Worm (Caenorhabditis elegans) whole organism, young adult: ENCODE data around the gene gck-4.

ENCODE experiments used
- B0261.1 ChIP-seq: sonication (generic microtip); optimal IDR thresholded peaks from 2 replicates; lab custom pipeline; 2016; ENCODE audit warnings: mild to moderate bottlenecking, missing genetic modification characterization, moderate library complexity, missing compliant biosample characterization
- B0336.3 ChIP-seq: fragments of 200-800 bp; sonication (Bioruptor generic); IDR thresholded peaks from 2 replicates; pipeline ENCODE4 v1.3.6; 2022; ENCODE audit warnings: missing genetic modification characterization, missing compliant biosample characterization
- C06A6.2 ChIP-seq: fragments of 200-800 bp; sonication (Bioruptor generic); conservative IDR thresholded peaks from 2 replicates; pipeline ENCODE4 v1.3.6; 2022; ENCODE audit warnings: missing genetic modification characterization, missing compliant biosample characterization
- D2030.7 ChIP-seq: fragments of 200-800 bp; sonication (Bioruptor generic); IDR thresholded peaks from 2 replicates; pipeline ENCODE4 v1.3.6; 2022; ENCODE audit warnings: missing genetic modification reagents, missing genetic modification characterization, missing compliant biosample characterization
- F10E7.11 ChIP-seq: sonication (generic microtip); optimal IDR thresholded peaks from 2 replicates; lab custom pipeline; 2017; ENCODE audit warnings: mild to moderate bottlenecking, missing genetic modification characterization, moderate library complexity, missing compliant biosample characterization
- F22D6.2 ChIP-seq: sonication (generic microtip); optimal IDR thresholded peaks from 2 replicates; lab custom pipeline; 2016; ENCODE audit warnings: mild to moderate bottlenecking, missing genetic modification characterization, missing compliant biosample characterization
- F33H1.4 ChIP-seq: fragments of 200-800 bp; sonication (Bioruptor generic); IDR thresholded peaks from 2 replicates; pipeline ENCODE4 v1.3.6; 2022; ENCODE audit warnings: missing genetic modification reagents, missing genetic modification characterization, missing compliant biosample characterization
- F37B4.10 ChIP-seq: fragments of 200-800 bp; sonication (Bioruptor generic); IDR thresholded peaks from 2 replicates; pipeline ENCODE4 v1.3.6; 2022; ENCODE audit warnings: missing genetic modification characterization, missing compliant biosample characterization
- F57A8.1 ChIP-seq: fragments of 200-800 bp; sonication (Bioruptor generic); optimal IDR thresholded peaks from 2 replicates; lab custom pipeline; 2018; ENCODE audit warnings: mild to moderate bottlenecking, missing genetic modification characterization, moderate library complexity, missing compliant biosample characterization
- T07F8.4 ChIP-seq: sonication (generic microtip); optimal IDR thresholded peaks from 2 replicates; lab custom pipeline; 2016; ENCODE audit warnings: mild to moderate bottlenecking, missing genetic modification characterization, moderate library complexity, missing compliant biosample characterization
- Y53F4B.3 ChIP-seq: fragments of 200-800 bp; sonication (Bioruptor generic); IDR thresholded peaks from 2 replicates; pipeline ENCODE4 v1.3.6; 2022; ENCODE audit warnings: missing genetic modification reagents, missing genetic modification characterization, missing compliant biosample characterization
- Y53G8AR.9 ChIP-seq: fragments of 200-800 bp; sonication (Bioruptor generic); conservative IDR thresholded peaks from 2 replicates; pipeline ENCODE4 v1.3.6; 2022; ENCODE audit warnings: missing genetic modification reagents, missing genetic modification characterization, missing compliant biosample characterization
- Y79H2A.3 ChIP-seq: fragments of 200-800 bp; sonication (Bioruptor generic); conservative IDR thresholded peaks from 2 replicates; pipeline ENCODE4 v1.3.6; 2022; ENCODE audit warnings: missing genetic modification reagents, missing genetic modification characterization, missing compliant biosample characterization
- ZK185.1 ChIP-seq: sonication (generic microtip); optimal IDR thresholded peaks from 2 replicates; lab custom pipeline; 2016; ENCODE audit warnings: mild to moderate bottlenecking, missing genetic modification characterization, missing compliant biosample characterization; ENCODE audit not compliant: poor library complexity, severe bottlenecking
- akir-1 ChIP-seq: fragments of 200-800 bp; sonication (Bioruptor generic); optimal IDR thresholded peaks from 2 replicates; lab custom pipeline; 2018; ENCODE audit warnings: mild to moderate bottlenecking, missing genetic modification characterization, moderate library complexity, missing compliant biosample characterization
- aptf-3 ChIP-seq: fragments of 200-800 bp; sonication (Bioruptor generic); IDR thresholded peaks from 2 replicates; pipeline ENCODE4 v1.3.6; 2022; ENCODE audit warnings: missing genetic modification characterization, missing compliant biosample characterization
- atf-7 ChIP-seq: sonication (generic microtip); optimal IDR thresholded peaks from 2 replicates; lab custom pipeline; 2017; ENCODE audit warnings: mild to moderate bottlenecking, missing genetic modification characterization, missing compliant biosample characterization
- attf-3 ChIP-seq: fragments of 200-800 bp; sonication (Bioruptor generic); conservative IDR thresholded peaks from 2 replicates; pipeline ENCODE4 v1.3.6; 2022; ENCODE audit warnings: missing genetic modification reagents, missing genetic modification characterization, missing compliant biosample characterization
- bed-1 ChIP-seq: fragments of 200-800 bp; sonication (Bioruptor generic); IDR thresholded peaks from 2 replicates; pipeline ENCODE4 v1.3.6; 2022; ENCODE audit warnings: missing genetic modification reagents, missing genetic modification characterization, missing compliant biosample characterization
- ceh-40 ChIP-seq: fragments of 200-800 bp; sonication (Bioruptor generic); IDR thresholded peaks from 2 replicates; pipeline ENCODE4 v1.3.6; 2022; ENCODE audit warnings: missing genetic modification characterization, missing compliant biosample characterization
- ceh-79 ChIP-seq: sonication (generic microtip); optimal IDR thresholded peaks from 2 replicates; lab custom pipeline; 2017; ENCODE audit warnings: mild to moderate bottlenecking, missing genetic modification characterization, missing compliant biosample characterization
- ceh-91 ChIP-seq: fragments of 200-800 bp; sonication (Bioruptor generic); IDR thresholded peaks from 2 replicates; pipeline ENCODE4 v1.3.6; 2022; ENCODE audit warnings: missing genetic modification reagents, missing genetic modification characterization, missing compliant biosample characterization
- dpff-1 ChIP-seq: sonication (generic microtip); optimal IDR thresholded peaks from 2 replicates; lab custom pipeline; 2017; ENCODE audit warnings: mild to moderate bottlenecking, missing genetic modification characterization, missing compliant biosample characterization
- ekl-4 ChIP-seq: fragments of 200-800 bp; sonication (Bioruptor generic); IDR thresholded peaks from 2 replicates; pipeline ENCODE4 v1.3.6; 2022; ENCODE audit warnings: missing genetic modification reagents, missing genetic modification characterization, missing compliant biosample characterization
- him-1 ChIP-seq: sonication (generic microtip); optimal IDR thresholded peaks from 2 replicates; lab custom pipeline; 2016; ENCODE audit warnings: missing genotype, missing genetic modification reagents, missing genetic modification characterization, missing compliant biosample characterization
- hlh-26 ChIP-seq: fragments of 200-800 bp; sonication (Bioruptor generic); conservative IDR thresholded peaks from 2 replicates; pipeline ENCODE4 v1.3.6; 2022; ENCODE audit warnings: missing genetic modification reagents, missing genetic modification characterization, missing compliant biosample characterization
- hmg-20 ChIP-seq: fragments of 200-800 bp; sonication (Bioruptor generic); IDR thresholded peaks from 2 replicates; pipeline ENCODE4 v1.3.6; 2022; ENCODE audit warnings: missing genetic modification reagents, missing genetic modification characterization, missing compliant biosample characterization
- let-526 ChIP-seq: fragments of 200-800 bp; sonication (Bioruptor generic); IDR thresholded peaks from 2 replicates; pipeline ENCODE4 v1.3.6; 2022; ENCODE audit warnings: missing genetic modification reagents, missing genetic modification characterization, missing compliant biosample characterization
- let-607 ChIP-seq, 2 experiments: fragments of 200-800 bp in 1 of 2; sonication (Bioruptor generic) in 1 of 2; sonication (generic microtip) in 1 of 2; optimal IDR thresholded peaks; 2 replicates each; lab custom pipeline; 2016 to 2018; ENCODE audit warnings: mild to moderate bottlenecking in 2 of 2, missing compliant biosample characterization in 2 of 2, missing genetic modification characterization in 2 of 2, moderate library complexity in 2 of 2, missing genotype in 1 of 2
- lin-26 ChIP-seq: fragments of 200-800 bp; sonication (Bioruptor generic); IDR thresholded peaks from 2 replicates; pipeline ENCODE4 v1.3.6; 2022; ENCODE audit warnings: missing genetic modification reagents, missing genetic modification characterization, missing compliant biosample characterization
- lin-40 ChIP-seq: sonication (generic microtip); optimal IDR thresholded peaks from 2 replicates; lab custom pipeline; 2016; ENCODE audit warnings: missing genetic modification characterization, mild to moderate bottlenecking, missing compliant biosample characterization, missing genotype, missing genetic modification reagents
- lir-1 ChIP-seq: fragments of 200-800 bp; sonication (Bioruptor generic); conservative IDR thresholded peaks from 2 replicates; pipeline ENCODE4 v1.3.6; 2022; ENCODE audit warnings: missing genetic modification reagents, missing genetic modification characterization, missing compliant biosample characterization
- lsy-27 ChIP-seq: sonication (generic microtip); optimal IDR thresholded peaks from 2 replicates; lab custom pipeline; 2017; ENCODE audit warnings: missing genetic modification characterization, mild to moderate bottlenecking, missing compliant biosample characterization, antibody characterized with exemption, missing genotype, borderline replicate concordance; ENCODE audit not compliant: insufficient read depth
- mcd-1 ChIP-seq: fragments of 200-800 bp; sonication (Bioruptor generic); IDR thresholded peaks from 2 replicates; pipeline ENCODE4 v1.3.6; 2022; ENCODE audit warnings: missing genetic modification reagents, missing genetic modification characterization, missing compliant biosample characterization
- nfya-1 ChIP-seq: sonication (generic microtip); optimal IDR thresholded peaks from 2 replicates; lab custom pipeline; 2017; ENCODE audit warnings: antibody characterized with exemption, missing compliant biosample characterization, missing genetic modification characterization, borderline replicate concordance; ENCODE audit not compliant: insufficient read depth
- nfyb-1 ChIP-seq: fragments of 200-800 bp; sonication (Bioruptor generic); IDR thresholded peaks from 2 replicates; pipeline ENCODE4 v1.3.6; 2022; ENCODE audit warnings: missing genetic modification reagents, missing genetic modification characterization, missing compliant biosample characterization
- nhr-120 ChIP-seq: fragments of 200-800 bp; sonication (Bioruptor generic); IDR thresholded peaks from 2 replicates; pipeline ENCODE4 v1.3.6; 2022; ENCODE audit warnings: missing genetic modification characterization, missing compliant biosample characterization
- nhr-27 ChIP-seq: fragments of 200-800 bp; sonication (Bioruptor generic); optimal IDR thresholded peaks from 2 replicates; lab custom pipeline; 2018; ENCODE audit warnings: mild to moderate bottlenecking, missing genetic modification characterization, moderate library complexity, missing compliant biosample characterization
- pha-4 ChIP-seq: fragments of 150-350 bp; sonication (generic microtip); optimal IDR thresholded peaks from 2 replicates; lab custom pipeline; 2014; ENCODE audit warnings: missing biosample characterization, missing genetic modification reagents, missing genetic modification characterization
- sea-2 ChIP-seq: fragments of 200-800 bp; sonication (Bioruptor generic); IDR thresholded peaks from 2 replicates; pipeline ENCODE4 v1.3.6; 2022; ENCODE audit warnings: missing genetic modification characterization, missing compliant biosample characterization
- snpc-1.1 ChIP-seq: sonication (generic microtip); optimal IDR thresholded peaks from 2 replicates; lab custom pipeline; 2017; ENCODE audit warnings: missing genetic modification characterization, mild to moderate bottlenecking, missing compliant biosample characterization, antibody characterized with exemption, moderate library complexity, missing genotype, missing genetic modification reagents; ENCODE audit not compliant: insufficient read depth
- snpc-4 ChIP-seq, 5 experiments: fragments of 150-350 bp in 1 of 5; sonication (generic microtip) in 4 of 5; optimal IDR thresholded peaks; 2 replicates each; lab custom pipeline; 2014 to 2018; ENCODE audit warnings: missing genetic modification characterization in 5 of 5, missing biosample characterization in 3 of 5, antibody characterized with exemption in 2 of 5, mild to moderate bottlenecking in 2 of 5, missing compliant biosample characterization in 2 of 5, missing genotype in 2 of 5, moderate library complexity in 2 of 5, missing genetic modification reagents in 1 of 5
- tbx-9 ChIP-seq: sonication (generic microtip); optimal IDR thresholded peaks from 2 replicates; lab custom pipeline; 2016; ENCODE audit warnings: borderline replicate concordance, missing genetic modification characterization, inconsistent platforms, missing compliant biosample characterization
- xnd-1 ChIP-seq: sonication (generic microtip); optimal IDR thresholded peaks from 2 replicates; lab custom pipeline; 2016; ENCODE audit warnings: missing genotype, missing genetic modification reagents, missing genetic modification characterization, missing compliant biosample characterization
- zim-3 ChIP-seq: sonication (generic microtip); optimal IDR thresholded peaks from 2 replicates; lab custom pipeline; 2017; ENCODE audit warnings: mild to moderate bottlenecking, missing genetic modification characterization, moderate library complexity, missing compliant biosample characterization
- ztf-25 ChIP-seq: fragments of 200-800 bp; sonication (Bioruptor generic); IDR thresholded peaks from 2 replicates; pipeline ENCODE4 v1.3.6; 2022; ENCODE audit warnings: missing genetic modification reagents, missing genetic modification characterization, missing compliant biosample characterization

Gene gck-4

DNA sequence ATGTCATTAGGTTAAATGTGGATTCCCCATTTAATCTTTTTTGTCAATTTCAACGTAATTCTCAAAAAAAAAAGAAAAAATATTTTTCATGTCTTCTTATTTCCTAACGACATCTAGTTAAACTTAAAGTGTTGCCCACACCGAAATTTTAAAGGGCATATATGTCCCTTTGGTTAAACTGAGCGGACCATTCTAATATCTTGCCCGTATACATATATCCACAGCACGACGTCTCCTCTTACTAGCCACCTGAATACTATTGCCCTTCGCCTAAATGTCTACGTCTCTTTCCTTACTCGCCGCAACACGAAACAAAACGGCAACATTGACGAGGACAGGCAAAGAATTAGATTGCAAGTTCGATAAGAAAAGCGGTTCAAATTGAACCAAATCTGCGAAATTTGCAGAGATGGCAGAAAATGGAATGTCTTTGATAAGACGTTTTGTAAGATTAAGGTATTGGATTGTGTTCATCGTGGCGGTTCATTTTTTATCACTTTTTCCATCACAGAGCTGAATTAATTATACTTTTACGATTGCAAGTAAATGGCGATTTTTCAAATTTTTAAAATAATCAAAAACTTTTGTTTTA lies 23.7 kb downstream of the gck-4 start (continued):
- peak; percentile 97 for TF ChIP-seq nhr-27 (tag; lab: Kevin White, UChicago)
- peak; percentile 92 for TF ChIP-seq mcd-1
- TF ChIP-seq ceh-91 (GFP tag; lab: Robert Waterston, UW), result no peak
- TF ChIP-seq hmg-20 (GFP tag; lab: Robert Waterston, UW), result peak; percentile 97
- TF ChIP-seq Y53F4B.3 (GFP tag; lab: Robert Waterston, UW), result no peak
- TF ChIP-seq ceh-79 (tag; lab: Kevin White, UChicago), result peak; percentile 78
- TF ChIP-seq attf-3 (GFP tag; lab: Robert Waterston, UW), result peak; percentile 74
- TF ChIP-seq him-1 (tag; lab: Kevin White, UChicago), result no peak
- TF ChIP-seq F22D6.2 (tag; lab: Kevin White, UChicago), result peak; percentile 97
- peak; percentile 94 for TF ChIP-seq lir-1 (GFP tag; lab: Robert Waterston, UW)
- TF ChIP-seq akir-1 (GFP tag; lab: Kevin White, UChicago), result peak; percentile 87
- TF ChIP-seq hlh-26 (GFP tag; lab: Robert Waterston, UW), result no peak
- no peak for TF ChIP-seq Y79H2A.3 (GFP tag; lab: Robert Waterston, UW)
- no peak for TF ChIP-seq xnd-1 (tag; lab: Kevin White, UChicago)
- no peak for TF ChIP-seq aptf-3
- TF ChIP-seq snpc-1.1 (tag; lab: Kevin White, UChicago), result no peak
- peak; percentile 33 for TF ChIP-seq F33H1.4 (GFP tag; lab: Robert Waterston, UW)
- TF ChIP-seq C06A6.2 (GFP tag; lab: Robert Waterston, UW), result peak; percentile 98
- TF ChIP-seq Y53G8AR.9 (GFP tag; lab: Robert Waterston, UW), result peak; percentile 97
- peak; percentile 94 for TF ChIP-seq ekl-4 (GFP tag; lab: Robert Waterston, UW)
- peak; percentile 87 for TF ChIP-seq dpff-1
- TF ChIP-seq lin-40 (tag; lab: Kevin White, UChicago), result peak; percentile 100
- 0 out of 2 replicates have a peak, but pooled peaks have one; percentile 54 for TF ChIP-seq nhr-120 (GFP tag; lab: Robert Waterston, UW)
- TF ChIP-seq T07F8.4 (tag; lab: Kevin White, UChicago), result peak; percentile 94
- no peak for TF ChIP-seq D2030.7 (GFP tag; lab: Robert Waterston, UW)
- TF ChIP-seq let-526, result peak; percentile 92
- 0 out of 2 replicates have a peak, but pooled peaks have one; percentile 51 for TF ChIP-seq sea-2 (GFP tag; lab: Robert Waterston, UW)
- peak; percentile 75; the same call in 1 of the 2 replicates for TF ChIP-seq ceh-40
- peak; percentile 99 for TF ChIP-seq B0336.3 (GFP tag; lab: Robert Waterston, UW)
- peak; percentile 99 for TF ChIP-seq atf-7 (tag; lab: Kevin White, UChicago)
- TF ChIP-seq F10E7.11 (tag; lab: Kevin White, UChicago), result peak; percentile 99
- peak; percentile 27 for TF ChIP-seq lsy-27 (tag; lab: Kevin White, UChicago)
- TF ChIP-seq ztf-25 (GFP tag; lab: Robert Waterston, UW), result no peak
- peak; percentile 98 for TF ChIP-seq nfyb-1
- TF ChIP-seq let-607 (tag; optimal IDR thresholded peaks at IDR 0.05; lab: Kevin White, UChicago), result peak; percentile 73 to 95
- TF ChIP-seq snpc-4 (GFP tag; optimal IDR thresholded peaks at IDR 0.05; lab: Kevin White, UChicago), result peak; percentile 42
- peak; percentile 60 to 91 (median 85) for TF ChIP-seq snpc-4 (tag; optimal IDR thresholded peaks at IDR 0.05; lab: Kevin White, UChicago)
- TF ChIP-seq tbx-9 (tag; lab: Kevin White, UChicago), result peak; percentile 9
- peak; percentile 81 for TF ChIP-seq lin-26 (GFP tag; lab: Robert Waterston, UW)
- peak; percentile 99 for TF ChIP-seq ZK185.1 (tag; lab: Kevin White, UChicago)
- TF ChIP-seq nfya-1 (tag; lab: Kevin White, UChicago), result no peak
- peak; percentile 68 for TF ChIP-seq B0261.1
- peak; percentile 92 for TF ChIP-seq F57A8.1
- peak; percentile 67 for TF ChIP-seq zim-3
- 0 out of 2 replicates have a peak, but pooled peaks have one; percentile 83 for TF ChIP-seq F37B4.10 (GFP tag; lab: Robert Waterston, UW)
- peak; percentile 90; the same call in 1 of the 2 replicates for TF ChIP-seq bed-1
- TF ChIP-seq pha-4, result peak; percentile 95
